Fruit fly (Drosophila melanogaster): ENCODE results near the gene Hpd.

Gene Hpd

DNA sequence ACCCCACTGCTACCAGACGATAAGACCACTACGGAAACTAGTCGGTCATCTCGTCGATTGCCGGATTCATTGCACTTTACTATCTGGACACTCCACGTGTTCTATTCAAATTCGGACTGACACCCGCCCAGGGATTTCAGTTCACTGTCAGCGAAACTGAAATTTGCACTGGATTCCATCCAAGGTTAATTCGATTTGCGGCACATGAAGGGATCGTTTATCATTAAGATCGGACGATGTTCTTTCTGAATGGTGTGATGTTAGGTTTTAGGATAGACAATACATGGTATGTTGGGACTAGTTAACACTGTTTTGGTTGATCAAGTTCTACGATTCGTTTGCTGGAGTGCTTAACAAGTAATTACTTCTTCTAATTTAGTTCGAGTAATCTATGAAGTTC is 26.3 kb upstream of the Hpd start, which contains the start of gene CG42764:
Gene CG42764, minus strand, starts transcription at position 101 of the 400 bp plus-strand sequence.
- TF ChIP-seq CG6163 (GFP tag; IDR thresholded peaks at IDR 0.05) (no peak), topi (GFP tag; optimal IDR thresholded peaks at IDR 0.05) (no peak), CG8119 (GFP tag; IDR thresholded peaks at IDR 0.05) (no peak), achi (GFP tag; optimal IDR thresholded peaks at IDR 0.05) (no peak), Blimp-1 (GFP tag; optimal IDR thresholded peaks at IDR 0.05) (no peak), Ets96B (tag; optimal IDR thresholded peaks at IDR 0.05) (no peak)

DNA sequence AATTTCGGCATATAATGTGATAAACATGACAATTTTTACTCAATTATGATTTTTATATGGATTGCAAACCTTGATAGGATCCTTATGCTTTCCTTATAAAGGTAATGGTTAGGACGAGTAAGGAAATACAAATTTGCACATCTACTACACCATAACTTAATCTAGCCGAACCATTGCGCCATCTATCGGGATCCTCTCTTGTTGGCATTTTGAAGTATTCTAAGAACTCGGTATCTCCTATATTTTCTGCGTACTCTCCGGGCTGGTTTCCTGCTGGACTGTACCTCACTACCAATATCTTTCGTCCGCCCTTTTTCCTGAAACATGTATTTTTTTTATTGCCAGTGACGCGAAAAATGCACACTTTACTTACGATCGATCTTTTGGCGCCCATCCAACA is 25.0 kb upstream of the Hpd start, which contains the start of gene atk:
Gene atk, minus strand, starts transcription at position 186 of the 400 bp plus-strand sequence.
- TF ChIP-seq CG6808 (GFP tag; optimal IDR thresholded peaks at IDR 0.05): no peak
- no peak for TF ChIP-seq CG10669 (GFP tag; optimal IDR thresholded peaks at IDR 0.05)
- no peak for TF ChIP-seq CG11902 (GFP tag; optimal IDR thresholded peaks at IDR 0.05)
- no peak for TF ChIP-seq CG3919 (GFP tag; optimal IDR thresholded peaks at IDR 0.05)
- TF ChIP-seq Sox15 (GFP tag; optimal IDR thresholded peaks at IDR 0.05): no peak
- TF ChIP-seq CG3032 (tag; optimal IDR thresholded peaks at IDR 0.05): no peak
- no peak for TF ChIP-seq achi (GFP tag; optimal IDR thresholded peaks at IDR 0.05)
- TF ChIP-seq fkh (GFP tag; optimal IDR thresholded peaks at IDR 0.05): no peak
- no peak for TF ChIP-seq spab (GFP tag; optimal IDR thresholded peaks at IDR 0.05)
- TF ChIP-seq CG6854 (GFP tag; optimal IDR thresholded peaks at IDR 0.05): no peak

DNA sequence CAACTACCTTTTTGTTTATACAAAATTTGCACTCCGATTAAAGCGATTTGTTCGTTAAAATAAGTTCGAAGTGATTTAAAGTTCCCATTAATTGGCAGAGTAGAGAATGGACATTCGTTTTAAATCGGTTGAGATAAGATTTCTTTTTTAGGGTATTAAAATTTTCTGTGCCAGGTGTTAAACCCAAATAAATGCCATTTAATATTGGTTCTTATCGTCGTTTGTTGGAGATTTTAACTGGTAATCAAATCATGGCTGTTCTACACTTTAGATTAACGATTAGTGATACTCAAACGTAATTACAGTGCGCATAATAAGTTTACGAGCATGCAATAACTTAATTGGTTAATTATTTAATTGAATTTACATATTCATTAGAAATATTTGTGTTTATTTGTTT is 22.7 kb upstream of the Hpd start:
- TF ChIP-seq achi (GFP tag; optimal IDR thresholded peaks at IDR 0.05): no peak
- no peak for TF ChIP-seq fd85E (GFP tag; optimal IDR thresholded peaks at IDR 0.05)
- TF ChIP-seq eg (GFP tag; IDR thresholded peaks at IDR 0.05): no peak
- TF ChIP-seq OdsH (GFP tag; optimal IDR thresholded peaks at IDR 0.05): no peak
- TF ChIP-seq CG31627 (GFP tag; optimal IDR thresholded peaks at IDR 0.05): no peak
- no peak for TF ChIP-seq CG1621 (tag; optimal IDR thresholded peaks at IDR 0.05)
- TF ChIP-seq CG16779 (tag; optimal IDR thresholded peaks at IDR 0.05): no peak
- no peak for TF ChIP-seq svp (GFP tag)
- no peak for TF ChIP-seq vri (GFP tag; optimal IDR thresholded peaks at IDR 0.05)
- no peak for TF ChIP-seq CG4318 (GFP tag; optimal IDR thresholded peaks at IDR 0.05)
- no peak for TF ChIP-seq Hr39 (GFP tag; optimal IDR thresholded peaks at IDR 0.05)
- TF ChIP-seq Eip75B (GFP tag; optimal IDR thresholded peaks at IDR 0.05): no peak
- TF ChIP-seq Ets21C (GFP tag; optimal IDR thresholded peaks at IDR 0.05): no peak
- no peak for TF ChIP-seq CG6163 (GFP tag; IDR thresholded peaks at IDR 0.05)
- TF ChIP-seq Blimp-1 (GFP tag; optimal IDR thresholded peaks at IDR 0.05): no peak

DNA sequence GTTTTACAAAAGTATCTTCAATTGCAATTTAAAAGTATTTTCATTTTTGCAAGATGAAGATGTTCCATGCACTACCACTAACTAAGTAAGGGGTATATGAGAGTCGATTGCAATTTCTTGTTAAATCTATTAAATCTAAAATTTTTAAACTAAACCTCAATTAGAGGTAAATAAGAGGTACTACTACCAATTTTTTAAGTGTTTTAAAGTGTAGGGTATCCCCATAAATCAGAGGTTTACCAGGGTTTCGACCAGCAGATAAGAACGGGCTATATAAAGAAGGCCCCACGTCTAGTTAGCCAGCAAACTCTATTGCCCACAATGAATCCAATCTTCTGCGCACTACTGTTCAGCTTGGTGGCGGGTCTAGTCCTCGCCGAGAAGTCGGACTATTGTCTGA is 20.7 kb upstream of the Hpd start, which contains the start of gene mag:
Gene mag, plus strand, starts transcription at position 301 of the 400 bp plus-strand sequence.
- TF ChIP-seq CG6808 (GFP tag; optimal IDR thresholded peaks at IDR 0.05): no peak
- no peak for TF ChIP-seq CG6854 (GFP tag; optimal IDR thresholded peaks at IDR 0.05)
- TF ChIP-seq Hr4 (GFP tag; optimal IDR thresholded peaks at IDR 0.05): no peak

DNA sequence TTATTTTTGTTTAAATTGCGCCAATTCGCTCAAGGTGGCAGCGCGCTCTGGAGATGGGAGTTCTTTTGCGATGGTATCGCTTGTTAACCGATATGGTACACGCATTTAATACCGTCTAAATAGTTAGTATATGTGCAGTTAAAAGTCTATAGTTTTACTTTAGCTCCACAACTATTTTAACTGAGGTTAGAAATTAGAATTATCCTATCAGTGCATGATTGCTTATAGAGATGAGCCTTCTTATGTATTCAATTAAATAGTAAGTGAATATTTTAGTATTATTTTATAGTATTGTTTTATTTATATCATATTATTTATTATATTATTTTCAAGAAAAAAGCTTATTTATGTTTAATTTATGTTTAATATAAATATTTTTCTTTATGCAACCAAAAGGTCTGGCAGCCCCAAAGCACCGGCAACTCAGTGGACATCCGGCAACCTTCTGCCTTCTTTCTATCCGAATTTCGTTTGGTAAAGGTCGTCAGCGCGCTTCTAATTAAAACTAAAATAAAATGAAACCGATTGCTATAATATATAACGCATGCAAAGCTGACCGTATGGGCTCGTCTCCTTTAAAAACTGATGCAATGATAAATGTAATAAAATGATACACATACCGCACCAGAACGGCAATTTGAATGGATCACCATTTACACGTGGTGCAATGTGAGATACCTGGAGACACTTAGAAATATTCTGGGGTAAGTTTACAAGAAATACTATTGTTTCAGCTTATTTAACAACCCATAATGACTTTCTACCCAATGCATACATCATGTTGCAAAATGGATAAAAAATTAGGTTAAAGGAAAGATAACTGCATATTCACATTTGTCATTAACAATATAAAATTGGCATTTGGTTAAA is 13.4 kb upstream of the Hpd start, which contains the start of gene CG5199:
Gene CG5199, minus strand, starts transcription at position 52 of the 870 bp plus-strand sequence.
- peak; percentile 49 for TF ChIP-seq CG10669 (GFP tag; optimal IDR thresholded peaks at IDR 0.05)
- no peak for TF ChIP-seq fd85E (GFP tag; optimal IDR thresholded peaks at IDR 0.05)
- TF ChIP-seq dac (GFP tag; optimal IDR thresholded peaks at IDR 0.05): no peak
- TF ChIP-seq Blimp-1 (GFP tag; optimal IDR thresholded peaks at IDR 0.05): peak; percentile 11
- TF ChIP-seq CG11902 (GFP tag; optimal IDR thresholded peaks at IDR 0.05): peak; percentile 53
- no peak for TF ChIP-seq CG16779 (tag; optimal IDR thresholded peaks at IDR 0.05)
- no peak for TF ChIP-seq Eip75B (GFP tag; optimal IDR thresholded peaks at IDR 0.05)
- peak; percentile 53 for TF ChIP-seq OdsH (GFP tag; optimal IDR thresholded peaks at IDR 0.05)
- peak; percentile 42; the same call in 1 of the 3 replicates for TF ChIP-seq CG6163 (GFP tag; IDR thresholded peaks at IDR 0.05)
- no peak for TF ChIP-seq Eip93F (GFP tag; optimal IDR thresholded peaks at IDR 0.05)
- TF ChIP-seq Hr38 (GFP tag; optimal IDR thresholded peaks at IDR 0.05): no peak
- TF ChIP-seq pdm3 (GFP tag; optimal IDR thresholded peaks at IDR 0.05): no peak
- no peak for TF ChIP-seq CG6276 (GFP tag; optimal IDR thresholded peaks at IDR 0.05)
- TF ChIP-seq Sox15 (GFP tag; optimal IDR thresholded peaks at IDR 0.05): peak; percentile 37
- no peak; the same call in 2 of the 3 replicates for TF ChIP-seq eg (GFP tag; IDR thresholded peaks at IDR 0.05)
- TF ChIP-seq CG8632 (GFP tag; optimal IDR thresholded peaks at IDR 0.05): peak; percentile 33
- peak; percentile 45 for TF ChIP-seq CG11762 (GFP tag; optimal IDR thresholded peaks at IDR 0.05; ENCODE audit: insufficient read depth)
- TF ChIP-seq Ets21C (GFP tag; optimal IDR thresholded peaks at IDR 0.05): no peak
- TF ChIP-seq net (GFP tag; optimal IDR thresholded peaks at IDR 0.05): no peak
- peak; percentile 12 for TF ChIP-seq Hr4 (GFP tag; optimal IDR thresholded peaks at IDR 0.05)
- peak; percentile 50 for TF ChIP-seq esn (GFP tag; optimal IDR thresholded peaks at IDR 0.05)
- TF ChIP-seq CG34406 (GFP tag; optimal IDR thresholded peaks at IDR 0.05): peak; percentile 52
- TF ChIP-seq Eip78C (GFP tag): no peak
- TF ChIP-seq Smox (GFP tag; optimal IDR thresholded peaks at IDR 0.05): no peak

Data from whole organism, prepupa.